Fruit fly (Drosophila melanogaster): ENCODE data around the gene CG9175.

CG9175 gene

dm6 chr2L:6050575-6050974, 48.2 kb downstream of the CG9175 start, which contains the start of gene CG9135 (continued):
- TF ChIP-seq NfI (GFP tag; optimal IDR thresholded peaks at IDR 0.05) (no peak), pan (optimal IDR thresholded peaks at IDR 0.05) (no peak), pan (GFP tag; optimal IDR thresholded peaks at IDR 0.05 in 1 of 2, IDR thresholded peaks at IDR 0.05 in 1 of 2) (no peak), CG1602 (GFP tag; optimal IDR thresholded peaks at IDR 0.05) (no peak), CG42726 (GFP tag; IDR thresholded peaks at IDR 0.05; ENCODE audit: partially characterized antibody) (peak; percentile 99), ems (GFP tag; optimal IDR thresholded peaks at IDR 0.05) (no peak), CG17802 (tag; optimal IDR thresholded peaks at IDR 0.05) (peak; percentile 83), Hsf (GFP tag; optimal IDR thresholded peaks at IDR 0.05) (no peak), phol (tag; optimal IDR thresholded peaks at IDR 0.05) (peak; percentile 41), Vsx1 (GFP tag; optimal IDR thresholded peaks at IDR 0.05) (no peak), Dip2 (GFP tag; IDR thresholded peaks at IDR 0.05) (no peak), Dp (GFP tag; optimal IDR thresholded peaks at IDR 0.05) (peak; percentile 70), CG10565 (GFP tag; optimal IDR thresholded peaks at IDR 0.05) (no peak), Stat92E (GFP tag; optimal IDR thresholded peaks at IDR 0.05) (no peak), Myb (GFP tag; optimal IDR thresholded peaks at IDR 0.05) (peak; percentile 20), zen (tag; optimal IDR thresholded peaks at IDR 0.05) (peak; percentile 56), dmrt99B (tag; optimal IDR thresholded peaks at IDR 0.05) (no peak), MBD-R2 (GFP tag; IDR thresholded peaks at IDR 0.05) (peak; percentile 79), CG14014 (GFP tag; IDR thresholded peaks at IDR 0.05) (no peak), luna (GFP tag; optimal IDR thresholded peaks at IDR 0.05) (peak; percentile 6), D (optimal IDR thresholded peaks at IDR 0.05) (no peak), D (GFP tag; optimal IDR thresholded peaks at IDR 0.05) (no peak), CG15601 (tag; optimal IDR thresholded peaks at IDR 0.05) (peak; percentile 11), CG31441 (GFP tag; IDR thresholded peaks at IDR 0.05) (no peak), CG12219 (GFP tag; optimal IDR thresholded peaks at IDR 0.05) (no peak), mam (GFP tag; optimal IDR thresholded peaks at IDR 0.05) (no peak), CG11456 (GFP tag; IDR thresholded peaks at IDR 0.05) (no peak), CG10654 (GFP tag; optimal IDR thresholded peaks at IDR 0.05) (no peak), az2 (GFP tag; optimal IDR thresholded peaks at IDR 0.05) (no peak), CG6254 (GFP tag; optimal IDR thresholded peaks at IDR 0.05) (peak; percentile 19), Ets97D (GFP tag; optimal IDR thresholded peaks at IDR 0.05) (peak; percentile 10), chinmo (GFP tag; IDR thresholded peaks at IDR 0.05; ENCODE audit: partially characterized antibody) (peak; percentile 98), NFAT (GFP tag; IDR thresholded peaks at IDR 0.05) (no peak), crp (GFP tag; optimal IDR thresholded peaks at IDR 0.05) (peak in 1 of 2 experiments; percentile 19), schlank (tag; optimal IDR thresholded peaks at IDR 0.05) (no peak), nerfin-2 (GFP tag; IDR thresholded peaks at IDR 0.05; ENCODE audit: partially characterized antibody) (peak; percentile 99), mld (GFP tag; IDR thresholded peaks at IDR 0.05; ENCODE audit: partially characterized antibody) (peak; percentile 99), Ravus (GFP tag; IDR thresholded peaks at IDR 0.05) (no peak), sqz (GFP tag; optimal IDR thresholded peaks at IDR 0.05) (no peak), CG13287 (GFP tag; IDR thresholded peaks at IDR 0.05; ENCODE audit: partially characterized antibody) (peak; percentile 99), CG10979 (tag; optimal IDR thresholded peaks at IDR 0.05) (no peak), ato (GFP tag; IDR thresholded peaks at IDR 0.05; ENCODE audit: partially characterized antibody) (peak; percentile 99), Atf-2 (GFP tag; optimal IDR thresholded peaks at IDR 0.05) (no peak), CG30403 (GFP tag; optimal IDR thresholded peaks at IDR 0.05) (no peak), PHDP (tag; optimal IDR thresholded peaks at IDR 0.05) (no peak), ewg (GFP tag; optimal IDR thresholded peaks at IDR 0.05) (no peak), CG30431 (GFP tag; optimal IDR thresholded peaks at IDR 0.05) (no peak), tin (GFP tag; optimal IDR thresholded peaks at IDR 0.05) (no peak), Sin3A (optimal IDR thresholded peaks at IDR 0.05) (peak; percentile 42), fd64A (GFP tag; optimal IDR thresholded peaks at IDR 0.05) (no peak), Doc3 (GFP tag; IDR thresholded peaks at IDR 0.05; ENCODE audit: partially characterized antibody) (peak; percentile 97)
